Worm (Caenorhabditis elegans): ENCODE data around the gene plc-4.

DNA sequence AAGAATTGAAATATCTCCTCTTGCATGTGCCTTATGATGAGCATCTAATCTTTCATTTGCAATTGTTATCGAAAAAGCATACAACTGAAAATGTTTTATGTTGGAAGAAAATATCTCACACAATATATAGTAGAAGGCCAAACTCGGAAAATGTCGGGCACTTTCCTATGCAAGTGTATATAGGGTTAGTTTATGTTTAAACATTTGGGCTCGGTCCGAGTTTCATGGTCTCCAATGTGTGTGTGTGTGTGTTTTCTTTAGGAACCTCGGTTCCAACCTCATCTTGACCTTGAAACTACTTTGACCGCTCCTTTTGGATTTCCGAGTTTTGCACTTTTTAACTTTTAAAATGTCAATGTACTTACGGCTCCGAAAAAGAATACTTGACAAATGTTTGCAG, 13.2 kb downstream of the plc-4 start:
- no peak for TF ChIP-seq nfya-2 (GFP tag; IDR thresholded peaks at IDR 0.05)
- TF ChIP-seq zfh-2 (GFP tag; conservative IDR thresholded peaks at IDR 0.05): no peak
- no peak for TF ChIP-seq Y79H2A.3 (GFP tag; conservative IDR thresholded peaks at IDR 0.05)
- TF ChIP-seq rec-8 (tag; optimal IDR thresholded peaks at IDR 0.05): peak in 1 of 2 experiments; percentile 12
- no peak for TF ChIP-seq madf-6 (GFP tag; IDR thresholded peaks at IDR 0.05)
- TF ChIP-seq ceh-40 (GFP tag; IDR thresholded peaks at IDR 0.05): no peak
- no peak for TF ChIP-seq somi-1 (GFP tag; optimal IDR thresholded peaks at IDR 0.05)
- TF ChIP-seq ekl-4 (GFP tag; IDR thresholded peaks at IDR 0.05): no peak
- TF ChIP-seq lin-54 (GFP tag; optimal IDR thresholded peaks at IDR 0.05): no peak
- TF ChIP-seq dpl-1 (GFP tag; optimal IDR thresholded peaks at IDR 0.05): no peak
- no peak for TF ChIP-seq ztf-22 (GFP tag; optimal IDR thresholded peaks at IDR 0.05)

Data from whole organism, young adult.